Fruit fly (Drosophila melanogaster): Measurements from ENCODE around the gene Apc2.

Gene Apc2

dm6 chr3R:24188619-24189018 is 24.9 kb downstream of the Apc2 start, which contains the start of gene CG5515:
TSS of gene CG5515 (minus strand) at chr3R:24188896.
- no peak for TF ChIP-seq ttk (optimal IDR thresholded peaks at IDR 0.05)
- TF ChIP-seq psq (optimal IDR thresholded peaks at IDR 0.05), result no peak
- no peak for TF ChIP-seq h (optimal IDR thresholded peaks at IDR 0.05)
- TF ChIP-seq insv (optimal IDR thresholded peaks at IDR 0.05), result no peak
- no peak for TF ChIP-seq Sin3A (optimal IDR thresholded peaks at IDR 0.05)
- no peak for TF ChIP-seq Myc (optimal IDR thresholded peaks at IDR 0.05)

DNA sequence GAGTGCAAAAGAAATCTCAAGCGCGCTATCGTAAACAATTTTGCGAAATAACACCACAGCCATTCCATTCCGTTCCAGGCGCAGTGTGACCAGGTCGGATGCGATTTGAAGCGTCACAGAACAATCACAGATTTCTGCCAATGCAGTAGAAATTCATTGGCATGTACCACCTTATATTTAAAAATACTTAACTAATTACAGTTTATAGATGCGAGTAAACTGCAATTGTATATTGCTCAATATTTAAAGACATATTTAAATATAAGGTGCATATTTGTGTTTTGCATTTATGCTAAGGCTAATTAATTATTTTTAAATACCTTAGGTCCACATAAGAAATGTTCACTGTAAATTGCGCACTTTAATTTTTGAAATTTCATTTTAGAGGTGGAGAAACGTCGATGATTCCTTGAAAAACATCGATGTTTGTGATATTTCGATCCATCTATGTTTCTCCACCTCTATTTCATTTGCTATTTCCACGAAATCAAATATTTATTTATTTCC is 29.7 kb downstream of the Apc2 start, which contains the start of the genes SMC6 and CG6204:
SMC6 (minus strand) TSS at position 51 of the 507 bp plus-strand sequence.
CG6204 (plus strand) TSS at position 460 of the 507 bp plus-strand sequence.
- TF ChIP-seq insv (optimal IDR thresholded peaks at IDR 0.05), result no peak
- TF ChIP-seq h (optimal IDR thresholded peaks at IDR 0.05), result no peak
- no peak for TF ChIP-seq Myc (optimal IDR thresholded peaks at IDR 0.05)
- TF ChIP-seq ttk (optimal IDR thresholded peaks at IDR 0.05), result no peak
- TF ChIP-seq Sin3A (optimal IDR thresholded peaks at IDR 0.05), result no peak
- no peak for TF ChIP-seq psq (optimal IDR thresholded peaks at IDR 0.05)

dm6 chr3R:24202723-24203122 is 39.0 kb downstream of the Apc2 start:
- TF ChIP-seq insv (optimal IDR thresholded peaks at IDR 0.05) (no peak), Myc (optimal IDR thresholded peaks at IDR 0.05) (no peak), ttk (optimal IDR thresholded peaks at IDR 0.05) (no peak), psq (optimal IDR thresholded peaks at IDR 0.05) (no peak), h (optimal IDR thresholded peaks at IDR 0.05) (no peak), Sin3A (optimal IDR thresholded peaks at IDR 0.05) (no peak)

- no peak for TF ChIP-seq insv (optimal IDR thresholded peaks at IDR 0.05)
- no peak for TF ChIP-seq psq (optimal IDR thresholded peaks at IDR 0.05)
- TF ChIP-seq Sin3A (optimal IDR thresholded peaks at IDR 0.05), result no peak
- TF ChIP-seq ttk (optimal IDR thresholded peaks at IDR 0.05), result no peak
- no peak for TF ChIP-seq h (optimal IDR thresholded peaks at IDR 0.05)
- TF ChIP-seq Myc (optimal IDR thresholded peaks at IDR 0.05), result no peak
Measured at dm6 chr3R:24203426-24203825, 39.7 kb downstream of the Apc2 start.

dm6 chr3R:24204022-24204421 is 40.3 kb downstream of the Apc2 start:
- no peak for TF ChIP-seq Sin3A (optimal IDR thresholded peaks at IDR 0.05)
- no peak for TF ChIP-seq psq (optimal IDR thresholded peaks at IDR 0.05)
- TF ChIP-seq insv (optimal IDR thresholded peaks at IDR 0.05), result no peak
- no peak for TF ChIP-seq h (optimal IDR thresholded peaks at IDR 0.05)
- no peak for TF ChIP-seq ttk (optimal IDR thresholded peaks at IDR 0.05)
- no peak for TF ChIP-seq Myc (optimal IDR thresholded peaks at IDR 0.05)

DNA sequence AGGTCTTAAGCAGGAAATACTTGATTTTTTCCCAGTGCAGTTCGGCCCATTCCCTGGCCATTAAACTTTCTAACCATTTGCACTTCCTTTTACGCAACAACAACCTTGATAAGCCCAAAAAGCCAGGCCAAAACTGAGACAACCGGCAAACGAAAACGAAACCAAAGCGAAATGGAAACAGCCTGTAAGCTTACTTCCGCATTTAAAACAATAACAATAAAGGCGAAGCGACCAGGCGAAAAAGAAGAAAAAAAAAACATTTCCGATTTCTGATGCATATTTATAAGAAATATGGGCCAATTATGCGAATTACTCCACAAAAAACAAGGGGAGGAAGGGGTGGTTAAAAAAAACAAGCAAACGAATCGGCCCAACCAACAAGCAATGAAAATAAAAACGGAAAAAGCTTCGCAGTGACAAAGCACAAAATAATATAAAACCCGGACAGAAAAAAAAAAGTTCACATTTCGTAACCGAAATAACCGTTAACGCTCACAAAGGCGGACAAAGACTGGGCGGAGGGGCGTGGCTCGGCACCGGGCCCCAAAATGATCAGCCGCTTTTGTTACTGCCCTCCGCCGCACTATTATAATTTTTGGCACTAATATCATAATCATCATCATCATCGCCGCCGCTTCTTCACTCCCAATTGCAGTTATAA is 41.6 kb downstream of the Apc2 start:
- TF ChIP-seq Sin3A (optimal IDR thresholded peaks at IDR 0.05), result no peak
- TF ChIP-seq Myc (optimal IDR thresholded peaks at IDR 0.05), result no peak
- TF ChIP-seq h (optimal IDR thresholded peaks at IDR 0.05), result no peak
- no peak for TF ChIP-seq psq (optimal IDR thresholded peaks at IDR 0.05)
- no peak for TF ChIP-seq insv (optimal IDR thresholded peaks at IDR 0.05)
- no peak for TF ChIP-seq ttk (optimal IDR thresholded peaks at IDR 0.05)

dm6 chr3R:24205935-24206334 is 42.2 kb downstream of the Apc2 start:
- TF ChIP-seq psq (optimal IDR thresholded peaks at IDR 0.05) (no peak), ttk (optimal IDR thresholded peaks at IDR 0.05) (no peak), Sin3A (optimal IDR thresholded peaks at IDR 0.05) (no peak), Myc (optimal IDR thresholded peaks at IDR 0.05) (no peak), h (optimal IDR thresholded peaks at IDR 0.05) (no peak), insv (optimal IDR thresholded peaks at IDR 0.05) (no peak)

- no peak for TF ChIP-seq psq (optimal IDR thresholded peaks at IDR 0.05)
- no peak for TF ChIP-seq insv (optimal IDR thresholded peaks at IDR 0.05)
- no peak for TF ChIP-seq Myc (optimal IDR thresholded peaks at IDR 0.05)
- no peak for TF ChIP-seq Sin3A (optimal IDR thresholded peaks at IDR 0.05)
- no peak for TF ChIP-seq h (optimal IDR thresholded peaks at IDR 0.05)
- no peak for TF ChIP-seq ttk (optimal IDR thresholded peaks at IDR 0.05)
Measured at dm6 chr3R:24206341-24207114, 42.8 kb downstream of the Apc2 start.

dm6 chr3R:24213644-24214043 is 49.9 kb downstream of the Apc2 start:
- TF ChIP-seq ttk (optimal IDR thresholded peaks at IDR 0.05) (no peak), Myc (optimal IDR thresholded peaks at IDR 0.05) (no peak), Sin3A (optimal IDR thresholded peaks at IDR 0.05) (no peak), h (optimal IDR thresholded peaks at IDR 0.05) (no peak), psq (optimal IDR thresholded peaks at IDR 0.05) (no peak), insv (optimal IDR thresholded peaks at IDR 0.05) (no peak)

dm6 chr3R:24216017-24216416 is 52.3 kb downstream of the Apc2 start:
- TF ChIP-seq h (optimal IDR thresholded peaks at IDR 0.05) (no peak), ttk (optimal IDR thresholded peaks at IDR 0.05) (no peak), Myc (optimal IDR thresholded peaks at IDR 0.05) (no peak), insv (optimal IDR thresholded peaks at IDR 0.05) (no peak), psq (optimal IDR thresholded peaks at IDR 0.05) (no peak), Sin3A (optimal IDR thresholded peaks at IDR 0.05) (no peak)

All from Kc167 (cell line).